Worm (Caenorhabditis elegans): ENCODE results near the gene E02C12.12.

E02C12.12 gene

ce11 chrV:9346804-9347203 lies 35.3 kb downstream of the E02C12.12 start, which contains the start of the genes K07B1.7 and try-5 (continued):
- no peak for TF ChIP-seq madf-9 (GFP tag; conservative IDR thresholded peaks at IDR 0.05)
- TF ChIP-seq vab-7 (GFP tag; IDR thresholded peaks at IDR 0.05) = no peak
- no peak for TF ChIP-seq F10B5.3 (tag; optimal IDR thresholded peaks at IDR 0.05)
- TF ChIP-seq hif-1 (tag; optimal IDR thresholded peaks at IDR 0.05) = no peak
- TF ChIP-seq hlh-11 (tag; optimal IDR thresholded peaks at IDR 0.05) = no peak
- TF ChIP-seq R02D3.7 (tag; optimal IDR thresholded peaks at IDR 0.05) = peak; percentile 83
- no peak for TF ChIP-seq Y5F2A.4 (GFP tag; optimal IDR thresholded peaks at IDR 0.05)
- no peak for TF ChIP-seq egl-43 (GFP tag; IDR thresholded peaks at IDR 0.05)
- TF ChIP-seq cey-2 (tag; optimal IDR thresholded peaks at IDR 0.05; ENCODE audit: borderline replicate concordance, insufficient read depth) = no peak
- TF ChIP-seq F44E2.7 (GFP tag; IDR thresholded peaks at IDR 0.05) = no peak
- TF ChIP-seq php-3 (GFP tag; IDR thresholded peaks at IDR 0.05) = no peak
- no peak for TF ChIP-seq daf-16 (GFP tag; optimal IDR thresholded peaks at IDR 0.05)
- peak; percentile 37 for TF ChIP-seq daf-16 (tag; optimal IDR thresholded peaks at IDR 0.05)
- TF ChIP-seq unc-39 (tag; optimal IDR thresholded peaks at IDR 0.05) = no peak
- no peak for TF ChIP-seq lin-29 (GFP tag; IDR thresholded peaks at IDR 0.05)
- TF ChIP-seq lin-1 (GFP tag; IDR thresholded peaks at IDR 0.05) = no peak
- no peak for TF ChIP-seq ces-1 (GFP tag; optimal IDR thresholded peaks at IDR 0.05)
- no peak for TF ChIP-seq tag-97 (GFP tag; IDR thresholded peaks at IDR 0.05)
- peak; percentile 10 for TF ChIP-seq aha-1 (tag)
- TF ChIP-seq unc-62 (GFP tag; optimal IDR thresholded peaks at IDR 0.05 in 1 of 2) = no peak
- no peak for TF ChIP-seq unc-62 (tag; optimal IDR thresholded peaks at IDR 0.05)
- no peak for TF ChIP-seq mdl-1 (tag; optimal IDR thresholded peaks at IDR 0.05)
- TF ChIP-seq nhr-76 (tag; optimal IDR thresholded peaks at IDR 0.05) = no peak
- no peak for TF ChIP-seq mxl-2 (GFP tag; conservative IDR thresholded peaks at IDR 0.05)
- TF ChIP-seq daf-8 (GFP tag; IDR thresholded peaks at IDR 0.05) = no peak
- TF ChIP-seq T26A8.4 (GFP tag; IDR thresholded peaks at IDR 0.05) = no peak
- TF ChIP-seq lin-15B (tag; optimal IDR thresholded peaks at IDR 0.05) = no peak
- no peak for TF ChIP-seq jun-1 (tag; optimal IDR thresholded peaks at IDR 0.05)
- TF ChIP-seq nhr-42 (GFP tag; IDR thresholded peaks at IDR 0.05) = no peak
- no peak for TF ChIP-seq lim-7 (GFP tag; IDR thresholded peaks at IDR 0.05)
- TF ChIP-seq ceh-62 (tag; optimal IDR thresholded peaks at IDR 0.05) = no peak
- TF ChIP-seq nhr-11 (tag; optimal IDR thresholded peaks at IDR 0.05) = no peak
- no peak for TF ChIP-seq snpc-4 (tag; optimal IDR thresholded peaks at IDR 0.05)
- TF ChIP-seq ZK546.5 (tag; optimal IDR thresholded peaks at IDR 0.05) = no peak
- no peak for TF ChIP-seq nhr-237 (tag; optimal IDR thresholded peaks at IDR 0.05)
- no peak for TF ChIP-seq ceh-82 (tag; optimal IDR thresholded peaks at IDR 0.05)
- no peak for TF ChIP-seq nhr-10 (tag; optimal IDR thresholded peaks at IDR 0.05)
- TF ChIP-seq ceh-20 (GFP tag; IDR thresholded peaks at IDR 0.05) = no peak
- TF ChIP-seq dve-1 (tag; optimal IDR thresholded peaks at IDR 0.05; ENCODE audit: insufficient read depth) = peak; percentile 30
- TF ChIP-seq set-16 (GFP tag; IDR thresholded peaks at IDR 0.05) = no peak
- TF ChIP-seq skn-1 (tag; optimal IDR thresholded peaks at IDR 0.05) = no peak
- TF ChIP-seq unc-130 (GFP tag; optimal IDR thresholded peaks at IDR 0.05) = no peak
- TF ChIP-seq lin-13 (GFP tag; optimal IDR thresholded peaks at IDR 0.05) = no peak
- peak; percentile 93 for TF ChIP-seq Y48G9A.11 (GFP tag; IDR thresholded peaks at IDR 0.05)
- TF ChIP-seq zip-11 (GFP tag; IDR thresholded peaks at IDR 0.05) = no peak
- TF ChIP-seq saeg-2 (GFP tag; IDR thresholded peaks at IDR 0.05) = no peak
- no peak for TF ChIP-seq dmd-6 (GFP tag; IDR thresholded peaks at IDR 0.05)
- TF ChIP-seq rbr-2 (tag; optimal IDR thresholded peaks at IDR 0.05) = peak; percentile 23
- TF ChIP-seq fkh-10 (GFP tag; optimal IDR thresholded peaks at IDR 0.05) = no peak
- TF ChIP-seq zfp-3 (GFP tag; conservative IDR thresholded peaks at IDR 0.05) = no peak
- no peak for TF ChIP-seq gei-8 (GFP tag; optimal IDR thresholded peaks at IDR 0.05)
- no peak for TF ChIP-seq F26F4.8 (GFP tag; conservative IDR thresholded peaks at IDR 0.05)
- no peak for TF ChIP-seq ctbp-1 (GFP tag; IDR thresholded peaks at IDR 0.05)
